Worm (Caenorhabditis elegans): ENCODE results near the gene M28.9.

Gene M28.9

DNA sequence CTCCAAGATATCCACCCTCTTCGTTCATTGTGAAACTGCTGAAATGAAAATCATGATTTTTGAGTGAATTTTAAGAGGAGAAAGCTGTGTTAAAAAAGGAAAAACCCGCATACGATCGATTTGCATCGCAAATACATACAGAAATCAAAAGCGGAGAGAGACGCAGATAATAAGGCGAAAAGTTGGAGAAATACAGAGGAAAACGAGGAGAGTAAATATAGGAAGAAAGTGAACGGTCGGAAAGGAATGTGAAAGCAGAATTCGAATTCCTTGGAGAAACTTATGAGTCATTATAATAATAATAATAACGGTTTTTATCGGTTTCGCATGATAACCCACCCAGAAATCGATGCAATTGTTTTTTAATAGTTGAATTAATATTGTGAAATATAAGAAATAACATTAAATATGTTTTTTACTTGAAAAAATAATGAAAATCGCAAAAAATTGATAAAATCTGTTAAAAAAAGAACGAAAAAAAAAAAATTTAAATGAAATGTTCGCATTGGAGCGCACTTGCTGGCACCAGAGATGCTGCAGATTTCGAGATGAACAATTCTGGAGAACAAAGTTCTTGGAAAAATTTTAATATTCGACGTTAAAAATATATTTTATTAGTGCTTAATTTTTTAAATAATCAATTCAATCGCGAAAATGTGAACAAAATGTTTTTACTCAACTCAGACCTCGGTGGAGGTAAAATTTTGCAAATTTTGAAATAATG, 31.8 kb upstream of the M28.9 start, which contains the start of gene ccm-3:
Gene ccm-3 (minus strand): TSS at position 38 of the 724 bp plus-strand sequence.
- TF ChIP-seq zip-8 (tag; optimal IDR thresholded peaks at IDR 0.05) (no peak), mab-5 (tag; optimal IDR thresholded peaks at IDR 0.05) (no peak), M03D4.4 (tag; optimal IDR thresholded peaks at IDR 0.05) (no peak), blmp-1 (tag; optimal IDR thresholded peaks at IDR 0.05) (peak; percentile 81), mep-1 (tag; optimal IDR thresholded peaks at IDR 0.05) (no peak), tbx-8 (GFP tag; optimal IDR thresholded peaks at IDR 0.05) (no peak), ces-1 (GFP tag; optimal IDR thresholded peaks at IDR 0.05) (peak; percentile 56), cnd-1 (tag; optimal IDR thresholded peaks at IDR 0.05) (no peak), hlh-1 (tag; optimal IDR thresholded peaks at IDR 0.05) (no peak), nhr-2 (tag; optimal IDR thresholded peaks at IDR 0.05) (no peak), sptf-1 (tag; optimal IDR thresholded peaks at IDR 0.05) (no peak), ham-2 (GFP tag; optimal IDR thresholded peaks at IDR 0.05) (no peak), unc-62 (GFP tag; optimal IDR thresholded peaks at IDR 0.05) (no peak), ztf-11 (tag; optimal IDR thresholded peaks at IDR 0.05) (no peak), elt-3 (tag; optimal IDR thresholded peaks at IDR 0.05) (no peak), sem-2 (GFP tag; optimal IDR thresholded peaks at IDR 0.05) (no peak), mls-2 (tag; optimal IDR thresholded peaks at IDR 0.05) (no peak), pha-4 (tag; optimal IDR thresholded peaks at IDR 0.05) (peak; percentile 25), ceh-39 (tag; optimal IDR thresholded peaks at IDR 0.05) (no peak)

DNA sequence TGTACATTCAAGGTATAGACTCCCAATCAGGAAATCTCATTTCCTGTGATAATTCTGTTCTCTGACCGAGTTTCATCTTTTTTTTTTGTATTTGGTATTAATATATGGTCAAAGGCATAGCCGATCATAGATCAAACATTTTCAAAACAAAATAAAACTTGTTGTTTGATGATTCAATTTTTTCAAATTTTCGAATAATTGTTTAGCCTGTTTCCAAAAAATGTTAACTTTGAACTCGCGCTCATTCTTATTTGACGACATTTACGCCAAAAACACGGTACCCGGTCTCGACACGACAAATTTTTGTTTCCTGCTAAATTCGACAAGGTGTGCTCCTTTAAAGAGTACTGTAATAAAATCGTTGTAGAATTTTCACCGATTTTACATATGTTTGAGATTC, 30.4 kb upstream of the M28.9 start:
- TF ChIP-seq unc-39 (tag; optimal IDR thresholded peaks at IDR 0.05): no peak
- no peak for TF ChIP-seq tbx-8 (GFP tag; optimal IDR thresholded peaks at IDR 0.05)
- no peak for TF ChIP-seq lin-13 (tag; optimal IDR thresholded peaks at IDR 0.05)
- no peak for TF ChIP-seq nhr-12 (tag; optimal IDR thresholded peaks at IDR 0.05)
- no peak for TF ChIP-seq blmp-1 (tag; optimal IDR thresholded peaks at IDR 0.05)
- TF ChIP-seq mab-5 (tag; optimal IDR thresholded peaks at IDR 0.05): no peak
- TF ChIP-seq zip-8 (tag; optimal IDR thresholded peaks at IDR 0.05): no peak
- TF ChIP-seq nhr-2 (tag; optimal IDR thresholded peaks at IDR 0.05): no peak

DNA sequence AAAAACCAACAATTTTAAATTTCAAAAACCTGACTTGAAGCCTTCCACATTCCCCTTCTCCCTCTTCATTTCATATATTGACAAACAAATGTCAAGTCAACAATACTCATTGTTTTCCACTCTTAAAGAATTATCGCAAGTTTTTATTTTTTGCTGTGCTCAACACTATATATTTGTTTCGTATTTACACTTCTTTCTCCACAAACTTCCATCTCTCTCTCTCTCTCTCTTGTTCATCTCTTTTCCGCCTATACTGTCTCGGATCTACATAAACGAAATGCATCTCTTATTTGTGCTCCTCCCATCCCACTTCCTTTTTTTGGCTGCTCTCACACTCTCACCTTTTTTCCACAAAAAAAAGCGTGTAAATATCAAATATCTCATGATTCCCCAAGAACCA, 26.5 kb upstream of the M28.9 start, which contains the start of gene C14A4.12:
Gene C14A4.12 (plus strand): TSS at position 301 of the 400 bp plus-strand sequence.
- no peak for TF ChIP-seq tbx-8 (GFP tag; optimal IDR thresholded peaks at IDR 0.05)
- TF ChIP-seq mab-5 (tag; optimal IDR thresholded peaks at IDR 0.05): no peak
- TF ChIP-seq nhr-2 (tag; optimal IDR thresholded peaks at IDR 0.05): no peak
- no peak for TF ChIP-seq ceh-39 (tag; optimal IDR thresholded peaks at IDR 0.05)
- TF ChIP-seq pha-4 (tag; optimal IDR thresholded peaks at IDR 0.05): peak; percentile 14
- no peak for TF ChIP-seq elt-1 (tag; optimal IDR thresholded peaks at IDR 0.05; ENCODE audit: borderline replicate concordance, insufficient read depth)
- no peak for TF ChIP-seq nhr-12 (tag; optimal IDR thresholded peaks at IDR 0.05)
- TF ChIP-seq M03D4.4 (tag; optimal IDR thresholded peaks at IDR 0.05): no peak

DNA sequence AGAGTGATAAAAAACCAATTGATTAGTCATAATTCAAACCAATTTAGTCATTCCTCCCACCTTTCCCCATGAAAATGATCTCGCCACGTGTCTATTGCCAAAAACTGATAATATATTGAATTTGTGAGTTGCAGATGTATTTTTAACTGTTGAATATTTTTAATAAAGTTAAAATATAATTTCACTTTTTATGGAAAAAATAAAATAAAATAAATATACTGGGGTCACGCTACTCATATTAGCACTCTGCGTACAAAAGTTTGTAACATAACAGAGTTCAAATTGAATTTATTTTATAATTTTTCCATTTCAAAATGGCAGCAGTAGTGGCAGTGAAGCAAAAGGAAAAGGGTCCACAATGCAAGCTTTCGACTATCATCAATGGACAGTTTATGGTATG, 21.1 kb upstream of the M28.9 start, which contains the start of gene C14A4.13:
Gene C14A4.13 (plus strand): TSS at position 301 of the 400 bp plus-strand sequence.
- TF ChIP-seq sptf-1 (tag; optimal IDR thresholded peaks at IDR 0.05) (no peak), blmp-1 (tag; optimal IDR thresholded peaks at IDR 0.05) (no peak), ces-1 (GFP tag; optimal IDR thresholded peaks at IDR 0.05) (no peak), M03D4.4 (tag; optimal IDR thresholded peaks at IDR 0.05) (no peak)

DNA sequence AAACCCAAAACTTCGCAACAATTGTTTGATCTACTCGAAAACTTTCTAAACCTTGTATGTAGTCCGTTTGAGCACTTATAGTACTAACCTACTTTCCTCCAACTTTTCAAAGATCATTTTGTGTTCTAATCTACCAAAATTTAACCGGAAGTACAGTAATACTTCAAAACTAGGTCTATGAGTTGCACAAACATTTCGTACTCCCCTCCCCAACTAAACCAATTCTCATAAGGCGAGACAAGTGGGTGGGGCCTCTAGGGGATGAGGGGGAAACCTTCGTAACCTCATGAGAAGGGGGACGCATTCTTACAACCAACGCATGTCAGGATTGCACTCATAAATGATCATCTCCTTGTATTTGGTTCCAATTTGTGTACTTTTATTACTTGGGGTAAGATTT, 17.2 kb upstream of the M28.9 start, which contains the start of gene cutl-9:
Gene cutl-9 (plus strand): TSS at position 301 of the 400 bp plus-strand sequence.
- TF ChIP-seq mls-2 (tag; optimal IDR thresholded peaks at IDR 0.05) (no peak), unc-39 (tag; optimal IDR thresholded peaks at IDR 0.05) (no peak)

DNA sequence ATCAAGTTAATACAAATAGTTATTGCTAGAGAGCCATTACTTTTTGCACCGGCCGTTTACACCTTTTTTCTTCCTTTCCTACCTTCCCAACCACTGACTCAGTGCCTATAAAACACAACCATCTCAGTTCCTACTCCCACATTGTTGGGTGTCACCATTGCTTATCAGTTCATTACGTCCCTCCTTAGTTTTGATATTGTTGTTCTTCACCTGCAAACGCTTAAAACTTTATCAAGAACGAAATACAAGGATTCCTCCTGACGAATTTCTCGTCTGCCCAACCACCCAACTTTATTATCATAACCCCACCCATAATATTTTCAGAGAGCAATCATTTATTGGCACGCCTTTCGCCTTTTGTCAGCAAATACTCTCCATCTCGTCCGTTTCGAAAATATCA, 12.1 kb upstream of the M28.9 start:
- no peak for TF ChIP-seq nhr-2 (tag; optimal IDR thresholded peaks at IDR 0.05)
- no peak for TF ChIP-seq nhr-12 (tag; optimal IDR thresholded peaks at IDR 0.05)
- TF ChIP-seq flh-1 (GFP tag; optimal IDR thresholded peaks at IDR 0.05): no peak
- TF ChIP-seq zip-8 (tag; optimal IDR thresholded peaks at IDR 0.05): no peak
- TF ChIP-seq drap-1 (GFP tag; optimal IDR thresholded peaks at IDR 0.05): no peak
- TF ChIP-seq elt-1 (tag; optimal IDR thresholded peaks at IDR 0.05; ENCODE audit: borderline replicate concordance, insufficient read depth): no peak
- no peak for TF ChIP-seq ceh-39 (tag; optimal IDR thresholded peaks at IDR 0.05)
- no peak for TF ChIP-seq ceh-43 (GFP tag; optimal IDR thresholded peaks at IDR 0.05)
- TF ChIP-seq tbx-8 (GFP tag; optimal IDR thresholded peaks at IDR 0.05): no peak
- TF ChIP-seq snpc-4 (tag; optimal IDR thresholded peaks at IDR 0.05): no peak
- TF ChIP-seq blmp-1 (tag; optimal IDR thresholded peaks at IDR 0.05): no peak
- TF ChIP-seq nhr-28 (tag; optimal IDR thresholded peaks at IDR 0.05): no peak

Measured in whole organism, mixed stage, embryonic.